Worm (Caenorhabditis elegans) whole organism, L1 larva: ENCODE measurements around the gene dpy-23.

Source experiments
- C34B4.2 ChIP-seq: sonication (generic microtip); optimal IDR thresholded peaks from 2 replicates; lab custom pipeline; 2017; ENCODE audit warnings: mild to moderate bottlenecking, missing genetic modification characterization, missing compliant biosample characterization
- alr-1 ChIP-seq: fragments of 200-800 bp; sonication (Bioruptor generic); optimal IDR thresholded peaks from 2 replicates; lab custom pipeline; 2018; ENCODE audit warnings: borderline replicate concordance, mild to moderate bottlenecking, missing genetic modification characterization, missing compliant biosample characterization
- ama-1 ChIP-seq: fragments of 150-350 bp; optimal IDR thresholded peaks from 2 replicates; lab custom pipeline; 2014
- fos-1 ChIP-seq: fragments of 150-350 bp; optimal IDR thresholded peaks from 2 replicates; lab custom pipeline; 2014; ENCODE audit warnings: missing biosample characterization, missing genetic modification characterization
- jun-1 ChIP-seq: fragments of 150-350 bp; optimal IDR thresholded peaks from 2 replicates; lab custom pipeline; 2014; ENCODE audit warnings: missing biosample characterization, missing genetic modification reagents, missing genetic modification characterization
- snpc-4 ChIP-seq: fragments of 150-350 bp; optimal IDR thresholded peaks from 2 replicates; lab custom pipeline; 2014; ENCODE audit warnings: missing biosample characterization, missing genetic modification characterization
- unc-62 ChIP-seq: fragments of 150-350 bp; optimal IDR thresholded peaks from 2 replicates; lab custom pipeline; 2014; ENCODE audit warnings: missing biosample characterization, missing genetic modification reagents, missing genetic modification characterization

DNA sequence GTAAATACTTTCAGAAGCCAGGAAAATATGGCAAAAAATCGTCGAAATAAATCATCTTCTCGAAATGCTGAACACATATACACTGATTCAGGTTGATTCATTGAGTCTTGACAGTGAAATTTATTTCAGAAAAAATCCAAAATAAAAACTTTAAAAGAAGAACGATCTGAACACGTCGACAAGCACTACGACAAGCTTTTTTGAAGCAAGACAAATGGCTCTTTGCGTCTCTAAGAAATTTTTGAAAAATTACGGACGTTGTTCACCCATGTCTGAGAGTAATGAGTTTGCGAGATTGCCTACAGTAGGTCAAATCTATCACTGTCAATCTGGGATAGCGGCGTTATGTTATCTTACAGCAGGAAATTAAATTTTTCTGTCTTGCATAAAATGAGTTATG, 12.4 kb upstream of the dpy-23 start, which contains the start of gene R160.2:
- TF ChIP-seq alr-1 (tag; lab: Kevin White, UChicago): no peak
- TF ChIP-seq fos-1 (tag; lab: Kevin White, UChicago): no peak
- TF ChIP-seq ama-1 (lab: Kevin White, UChicago): no peak
- no peak for TF ChIP-seq C34B4.2 (tag; lab: Kevin White, UChicago)
- TF ChIP-seq snpc-4 (tag; lab: Kevin White, UChicago): no peak
- no peak for TF ChIP-seq unc-62 (GFP tag; lab: Kevin White, UChicago)
- TF ChIP-seq jun-1: no peak
